Worm (Caenorhabditis elegans): ENCODE results near the gene F54H5.3.

DNA sequence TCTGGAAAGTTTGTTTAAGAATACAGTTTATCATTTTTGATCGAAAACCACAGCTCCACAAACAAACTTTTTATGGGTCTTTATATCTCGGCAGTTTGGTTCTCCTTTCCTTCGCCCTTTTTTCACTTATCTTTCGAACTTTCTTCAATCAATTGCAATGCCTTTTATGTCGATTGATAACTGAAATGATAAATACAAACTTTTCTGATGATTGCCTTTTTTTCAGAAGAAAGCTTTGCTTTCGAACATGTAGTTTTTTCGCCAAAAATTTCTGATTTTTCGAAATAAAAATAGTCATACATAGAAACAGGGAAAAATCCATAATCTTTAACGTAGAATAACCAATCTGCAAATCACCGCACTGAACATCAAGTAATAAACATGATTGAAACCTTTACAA, 39.2 kb downstream of the F54H5.3 start, which contains the start of gene T19D12.2:
- TF ChIP-seq ztf-11 (tag; optimal IDR thresholded peaks at IDR 0.05) (no peak), nhr-28 (tag; optimal IDR thresholded peaks at IDR 0.05) (no peak), egl-27 (tag; optimal IDR thresholded peaks at IDR 0.05) (no peak), pax-3 (tag; optimal IDR thresholded peaks at IDR 0.05) (no peak), nhr-12 (tag; optimal IDR thresholded peaks at IDR 0.05) (no peak), ceh-63 (GFP tag; optimal IDR thresholded peaks at IDR 0.05) (no peak), ztf-4 (tag; optimal IDR thresholded peaks at IDR 0.05) (no peak), ceh-90 (tag; optimal IDR thresholded peaks at IDR 0.05) (no peak)
